Worm (Caenorhabditis elegans): ENCODE data around the gene C07C7.1.

DNA sequence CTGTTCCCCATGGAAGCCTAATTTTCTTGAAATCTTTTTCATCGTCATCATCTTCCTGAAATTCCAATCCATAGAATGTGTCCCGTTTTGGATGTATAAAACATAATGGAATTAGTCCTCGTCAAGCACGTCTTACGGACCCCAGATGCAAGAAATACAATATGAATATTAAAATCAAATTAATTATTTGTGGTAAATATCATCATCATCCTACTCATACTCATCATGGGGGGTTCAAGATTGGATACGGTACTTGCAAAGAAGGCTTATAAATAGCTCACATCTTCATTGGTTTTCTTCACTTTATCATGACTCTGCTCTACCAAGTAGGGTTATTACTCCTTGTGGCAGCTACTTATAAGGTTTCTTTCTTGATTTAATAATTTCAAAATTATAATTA lies 40.2 kb upstream of the C07C7.1 start, which contains the start of gene flp-1:
- no peak for TF ChIP-seq snpc-4 (tag; optimal IDR thresholded peaks at IDR 0.05)
- TF ChIP-seq unc-130 (GFP tag; optimal IDR thresholded peaks at IDR 0.05): no peak
- TF ChIP-seq ZK546.5 (tag; optimal IDR thresholded peaks at IDR 0.05): no peak
- no peak for TF ChIP-seq nhr-76 (tag; optimal IDR thresholded peaks at IDR 0.05)
- no peak for TF ChIP-seq ztf-11 (tag; optimal IDR thresholded peaks at IDR 0.05)
- TF ChIP-seq skn-1 (tag; optimal IDR thresholded peaks at IDR 0.05): no peak
- no peak for TF ChIP-seq nhr-25 (tag; optimal IDR thresholded peaks at IDR 0.05; ENCODE audit: borderline replicate concordance, insufficient read depth)
- TF ChIP-seq unc-62 (GFP tag; optimal IDR thresholded peaks at IDR 0.05 in 1 of 2): no peak
- TF ChIP-seq unc-62 (tag; optimal IDR thresholded peaks at IDR 0.05): no peak
- TF ChIP-seq fkh-10 (GFP tag; optimal IDR thresholded peaks at IDR 0.05): no peak
- no peak for TF ChIP-seq Y105C5A.15 (GFP tag; IDR thresholded peaks at IDR 0.05)
- TF ChIP-seq unc-39 (tag; optimal IDR thresholded peaks at IDR 0.05): no peak
- TF ChIP-seq spr-1 (tag; optimal IDR thresholded peaks at IDR 0.05): no peak
- TF ChIP-seq nhr-28 (tag; optimal IDR thresholded peaks at IDR 0.05): no peak

Data from whole organism, L4 larva.